Worm (Caenorhabditis elegans) whole organism, mixed stage, embryonic: Measurements from ENCODE around the gene Y50E8A.12.

Experiments used
- blmp-1 ChIP-seq: fragments of 150-350 bp; optimal IDR thresholded peaks from 2 replicates; lab custom pipeline; 2014; ENCODE audit warnings: missing biosample characterization, missing genetic modification characterization
- elt-1 ChIP-seq: sonication (generic microtip); optimal IDR thresholded peaks from 2 replicates; lab custom pipeline; 2017; ENCODE audit warnings: missing genetic modification characterization, mild to moderate bottlenecking, missing compliant biosample characterization, antibody characterized with exemption, moderate library complexity, borderline replicate concordance; ENCODE audit not compliant: insufficient read depth
- elt-3 ChIP-seq: fragments of 150-350 bp; optimal IDR thresholded peaks from 2 replicates; lab custom pipeline; 2014; ENCODE audit warnings: missing biosample characterization, missing genetic modification characterization
- flh-1 ChIP-seq: fragments of 200-800 bp; sonication (Bioruptor generic); optimal IDR thresholded peaks from 2 replicates; lab custom pipeline; 2018; ENCODE audit warnings: mild to moderate bottlenecking, missing genetic modification characterization, moderate library complexity, missing compliant biosample characterization
- hlh-1 ChIP-seq: fragments of 150-350 bp; optimal IDR thresholded peaks from 2 replicates; lab custom pipeline; 2014; ENCODE audit warnings: missing biosample characterization, missing genetic modification reagents, missing genetic modification characterization
- lin-32 ChIP-seq: fragments of 200-800 bp; sonication (Bioruptor generic); optimal IDR thresholded peaks from 2 replicates; lab custom pipeline; 2018; ENCODE audit warnings: mild to moderate bottlenecking, missing genetic modification characterization, missing compliant biosample characterization
- mab-5 ChIP-seq: fragments of 150-350 bp; optimal IDR thresholded peaks from 2 replicates; lab custom pipeline; 2014; ENCODE audit warnings: missing biosample characterization, missing genetic modification characterization
- nhr-12 ChIP-seq: fragments of 150-350 bp; optimal IDR thresholded peaks from 2 replicates; lab custom pipeline; 2014; ENCODE audit warnings: missing biosample characterization, missing genetic modification characterization
- nhr-237 ChIP-seq: fragments of 150-350 bp; optimal IDR thresholded peaks from 2 replicates; lab custom pipeline; 2014; ENCODE audit warnings: missing biosample characterization, missing genetic modification characterization
- nhr-28 ChIP-seq: fragments of 150-350 bp; optimal IDR thresholded peaks from 2 replicates; lab custom pipeline; 2014; ENCODE audit warnings: missing biosample characterization, missing genetic modification characterization
- nhr-76 ChIP-seq: sonication (generic microtip); optimal IDR thresholded peaks from 2 replicates; lab custom pipeline; 2017; ENCODE audit warnings: missing biosample characterization, missing genetic modification characterization
- snpc-4 ChIP-seq: fragments of 150-350 bp; optimal IDR thresholded peaks from 2 replicates; lab custom pipeline; 2014; ENCODE audit warnings: missing biosample characterization, missing genetic modification characterization
- unc-62 ChIP-seq: fragments of 150-350 bp; optimal IDR thresholded peaks from 2 replicates; lab custom pipeline; 2014; ENCODE audit warnings: missing biosample characterization, missing genetic modification reagents, missing genetic modification characterization

- TF ChIP-seq mab-5 (tag; lab: Kevin White, UChicago) = no peak
- no peak for TF ChIP-seq blmp-1 (tag; lab: Kevin White, UChicago)
- no peak for TF ChIP-seq snpc-4 (tag; lab: Kevin White, UChicago)
- no peak for TF ChIP-seq elt-3 (tag; lab: Kevin White, UChicago)
- TF ChIP-seq unc-62 (GFP tag; lab: Kevin White, UChicago) = no peak
- TF ChIP-seq nhr-28 = no peak
- no peak for TF ChIP-seq nhr-12 (tag; lab: Kevin White, UChicago)
- TF ChIP-seq elt-1 = no peak
- TF ChIP-seq nhr-76 = no peak
- TF ChIP-seq nhr-237 = no peak
- TF ChIP-seq flh-1 (GFP tag; lab: Kevin White, UChicago) = no peak
- TF ChIP-seq hlh-1 = no peak
- no peak for TF ChIP-seq lin-32
Observed at ce11 chrV:14763582-14763981, 20.4 kb downstream of the Y50E8A.12 start.
